Worm (Caenorhabditis elegans) whole organism, young adult: ENCODE data around the gene F49E8.8.
"Not testable (repeated sequence)": the region's sequence is repeated elsewhere in the genome, so short reads cannot be mapped to it uniquely, and the experiment has no call there.

Experiments
- hsf-1 ChIP-seq: fragments of 200-800 bp; sonication (Bioruptor generic); IDR thresholded peaks from 2 replicates; pipeline ENCODE4 v1.3.6; 2022; ENCODE audit warnings: missing genetic modification reagents, missing genetic modification characterization, missing compliant biosample characterization
- nhr-90 ChIP-seq: sonication (generic microtip); optimal IDR thresholded peaks from 2 replicates; lab custom pipeline; 2016; ENCODE audit warnings: missing genotype, mild to moderate bottlenecking, missing genetic modification characterization, missing compliant biosample characterization
- rpc-1 ChIP-seq, 2 experiments: fragments of 150-350 bp in 1 of 2; sonication (generic microtip) in 1 of 2; optimal IDR thresholded peaks; 2 replicates each; lab custom pipeline; 2014 to 2018; ENCODE audit warnings: missing biosample characterization in 1 of 2, missing genetic modification characterization in 1 of 2, missing genetic modification reagents in 1 of 2, missing genotype in 1 of 2

ce11 chrIV:7563850-7564249, 7.4 kb downstream of the F49E8.8 start, which contains the start of gene F32E10.9:
- not testable (repeated sequence) for TF ChIP-seq nhr-90 (tag; lab: Kevin White, UChicago); hsf-1 (GFP tag; lab: Robert Waterston, UW); rpc-1 (optimal IDR thresholded peaks at IDR 0.05; lab: Kevin White, UChicago); rpc-1 (tag; optimal IDR thresholded peaks at IDR 0.05; lab: Kevin White, UChicago)
